Fruit fly (Drosophila melanogaster) whole organism, embryonic: ENCODE results near the gene Acp98AB.

ENCODE experiments used
- ATbp ChIP-seq: fragments of 200-800 bp; sonication (Bioruptor generic); optimal IDR thresholded peaks from 2 replicates; lab custom pipeline; 2017; ENCODE audit warnings: missing biosample characterization, mild to moderate bottlenecking, missing genetic modification characterization, missing genetic modification reagents
- Abd-B ChIP-seq: fragments of 200-800 bp; sonication (Bioruptor generic); optimal IDR thresholded peaks from 2 replicates; lab custom pipeline; 2018; ENCODE audit warnings: missing biosample characterization, mild to moderate bottlenecking, missing genetic modification characterization, moderate library complexity
- BEAF-32 ChIP-seq: fragments of 200-800 bp; sonication (Bioruptor generic); optimal IDR thresholded peaks from 3 replicates; lab custom pipeline; 2017; ENCODE audit warnings: missing biosample characterization, missing genetic modification characterization, mild to moderate bottlenecking, moderate library complexity, missing genetic modification reagents
- CG10654 ChIP-seq: fragments of 200-800 bp; sonication (Bioruptor generic); optimal IDR thresholded peaks from 2 replicates; lab custom pipeline; 2016; ENCODE audit warnings: missing biosample characterization, missing genetic modification characterization
- CG12104 ChIP-seq: fragments of 200-800 bp; sonication (Bioruptor generic); optimal IDR thresholded peaks from 3 replicates; lab custom pipeline; 2016; ENCODE audit warnings: missing biosample characterization, missing genetic modification characterization
- CG12659 ChIP-seq: fragments of 200-800 bp; sonication (Bioruptor generic); optimal IDR thresholded peaks from 3 replicates; lab custom pipeline; 2017; ENCODE audit warnings: mild to moderate bottlenecking, missing biosample characterization, missing genetic modification reagents, missing genetic modification characterization
- CG14860 ChIP-seq: fragments of 200-800 bp; sonication (Bioruptor generic); IDR thresholded peaks from 3 replicates; pipeline ENCODE4 v1.3.6; 2022; ENCODE audit warnings: missing biosample characterization, missing genetic modification characterization; ENCODE audit not compliant: partially characterized antibody
- CG15073 ChIP-seq: fragments of 200-800 bp; sonication (Bioruptor generic); optimal IDR thresholded peaks from 2 replicates; lab custom pipeline; 2016; ENCODE audit warnings: missing biosample characterization, missing genetic modification characterization
- CG15514 ChIP-seq: fragments of 200-800 bp; sonication (Bioruptor generic); optimal IDR thresholded peaks from 3 replicates; lab custom pipeline; 2017; ENCODE audit warnings: missing biosample characterization, missing genetic modification characterization, mild to moderate bottlenecking, moderate library complexity, missing genetic modification reagents
- CG1602 ChIP-seq: fragments of 200-800 bp; sonication (Bioruptor generic); optimal IDR thresholded peaks from 3 replicates; lab custom pipeline; 2016; ENCODE audit warnings: missing biosample characterization, missing genetic modification characterization
- CG16779 ChIP-seq: fragments of 200-800 bp; sonication (Bioruptor generic); IDR thresholded peaks from 2 replicates; pipeline ENCODE4 v1.3.6; 2022; ENCODE audit warnings: missing biosample characterization, missing genetic modification characterization
- CG16863 ChIP-seq: fragments of 200-800 bp; sonication (Bioruptor generic); optimal IDR thresholded peaks from 3 replicates; lab custom pipeline; 2016; ENCODE audit warnings: missing biosample characterization, missing genetic modification characterization
- CG17385 ChIP-seq: fragments of 200-800 bp; sonication (Bioruptor generic); optimal IDR thresholded peaks from 3 replicates; lab custom pipeline; 2018; ENCODE audit warnings: missing biosample characterization, mild to moderate bottlenecking, missing genetic modification characterization
- CG18262 ChIP-seq: fragments of 200-800 bp; optimal IDR thresholded peaks from 3 replicates; lab custom pipeline; 2019; ENCODE audit warnings: missing biosample characterization, mild to moderate bottlenecking, missing genetic modification characterization, moderate library complexity
- CG2116 ChIP-seq: fragments of 200-800 bp; sonication (Bioruptor generic); optimal IDR thresholded peaks from 3 replicates; lab custom pipeline; 2018; ENCODE audit warnings: missing biosample characterization, mild to moderate bottlenecking, missing genetic modification characterization
- CG2889 ChIP-seq: fragments of 200-800 bp; sonication (Bioruptor generic); IDR thresholded peaks from 3 replicates; pipeline ENCODE4 v1.3.6; 2022; ENCODE audit warnings: missing biosample characterization, missing genetic modification characterization
- CG3847 ChIP-seq: fragments of 200-800 bp; sonication (Bioruptor generic); IDR thresholded peaks from 2 replicates; pipeline ENCODE4 v1.3.6; 2022; ENCODE audit warnings: missing biosample characterization, missing genetic modification characterization
- CG4360 ChIP-seq: fragments of 200-800 bp; sonication (Bioruptor generic); IDR thresholded peaks from 2 replicates; pipeline ENCODE4 v1.3.6; 2022; ENCODE audit warnings: missing biosample characterization, missing genetic modification characterization
- CG4617 ChIP-seq: fragments of 200-800 bp; sonication (Bioruptor generic); optimal IDR thresholded peaks from 3 replicates; lab custom pipeline; 2016; ENCODE audit warnings: missing biosample characterization, missing genetic modification characterization, borderline replicate concordance
- CG5953 ChIP-seq: fragments of 200-800 bp; sonication (Bioruptor generic); IDR thresholded peaks from 2 replicates; pipeline ENCODE4 v1.3.6; 2022; ENCODE audit warnings: missing biosample characterization, missing genetic modification characterization
- CG8359 ChIP-seq: fragments of 200-800 bp; sonication (Bioruptor generic); optimal IDR thresholded peaks from 2 replicates; lab custom pipeline; 2017; ENCODE audit warnings: missing biosample characterization, mild to moderate bottlenecking, missing genetic modification characterization, borderline replicate concordance
- CG8944 ChIP-seq: fragments of 200-800 bp; sonication (Bioruptor generic); optimal IDR thresholded peaks from 3 replicates; lab custom pipeline; 2016; ENCODE audit warnings: missing biosample characterization, missing genetic modification characterization
- D19A ChIP-seq: fragments of 200-800 bp; optimal IDR thresholded peaks from 3 replicates; lab custom pipeline; 2019; ENCODE audit warnings: missing biosample characterization, mild to moderate bottlenecking, missing genetic modification characterization, moderate library complexity
- Dp ChIP-seq: fragments of 200-800 bp; sonication (Bioruptor generic); optimal IDR thresholded peaks from 2 replicates; lab custom pipeline; 2018; ENCODE audit warnings: missing biosample characterization, mild to moderate bottlenecking, missing genetic modification characterization, moderate library complexity
- Dref ChIP-seq: fragments of 200-800 bp; sonication (Bioruptor generic); IDR thresholded peaks from 2 replicates; pipeline ENCODE4 v1.3.6; 2022; ENCODE audit warnings: missing biosample characterization, missing genetic modification characterization
- Elba2 ChIP-seq: fragments of 200-800 bp; sonication (Bioruptor generic); optimal IDR thresholded peaks from 3 replicates; lab custom pipeline; 2016; ENCODE audit warnings: missing biosample characterization, missing genetic modification characterization
- Ets97D ChIP-seq: fragments of 200-800 bp; sonication (Bioruptor generic); optimal IDR thresholded peaks from 3 replicates; lab custom pipeline; 2016; ENCODE audit warnings: missing biosample characterization, missing genetic modification characterization
- Gug ChIP-seq: fragments of 200-800 bp; sonication (Bioruptor generic); IDR thresholded peaks from 4 replicates; pipeline ENCODE4 v1.3.6; 2022; ENCODE audit warnings: missing biosample characterization, missing genetic modification characterization
- HmgZ ChIP-seq: fragments of 200-800 bp; sonication (Bioruptor generic); optimal IDR thresholded peaks from 2 replicates; lab custom pipeline; 2018; ENCODE audit warnings: missing biosample characterization, mild to moderate bottlenecking, missing genetic modification characterization
- MBD-R2 ChIP-seq: fragments of 200-800 bp; sonication (Bioruptor generic); IDR thresholded peaks from 2 replicates; pipeline ENCODE4 v1.3.6; 2022; ENCODE audit warnings: missing biosample characterization, missing genetic modification characterization
- MESR4 ChIP-seq: fragments of 200-800 bp; sonication (Bioruptor generic); optimal IDR thresholded peaks from 2 replicates; lab custom pipeline; 2018; ENCODE audit warnings: missing biosample characterization, mild to moderate bottlenecking, missing genetic modification characterization, moderate library complexity
- NFAT ChIP-seq: fragments of 200-800 bp; sonication (Bioruptor generic); IDR thresholded peaks from 2 replicates; pipeline ENCODE4 v1.3.6; 2022; ENCODE audit warnings: missing biosample characterization, missing genetic modification characterization
- Neu2 ChIP-seq: fragments of 200-800 bp; sonication (Bioruptor generic); optimal IDR thresholded peaks from 3 replicates; lab custom pipeline; 2016; ENCODE audit warnings: missing biosample characterization, missing genetic modification characterization, borderline replicate concordance
- PHDP ChIP-seq: fragments of 200-800 bp; sonication (Bioruptor generic); optimal IDR thresholded peaks from 3 replicates; lab custom pipeline; 2018; ENCODE audit warnings: missing biosample characterization, mild to moderate bottlenecking, missing genetic modification characterization, moderate library complexity
- Scr ChIP-seq: fragments of 200-800 bp; sonication (Bioruptor generic); IDR thresholded peaks from 2 replicates; pipeline ENCODE4 v1.3.6; 2022; ENCODE audit warnings: missing biosample characterization, missing genetic modification characterization; ENCODE audit not compliant: partially characterized antibody
- Sin3A ChIP-seq: fragments of >200 bp; optimal IDR thresholded peaks from 2 replicates; lab custom pipeline; 2018
- Sry-δ ChIP-seq: fragments of 200-800 bp; sonication (Bioruptor generic); optimal IDR thresholded peaks from 2 replicates; lab custom pipeline; 2016; ENCODE audit warnings: missing biosample characterization, missing genetic modification characterization
- Vsx1 ChIP-seq: fragments of 200-800 bp; sonication (Bioruptor generic); optimal IDR thresholded peaks from 2 replicates; lab custom pipeline; 2017; ENCODE audit warnings: missing biosample characterization, mild to moderate bottlenecking, missing genetic modification characterization, missing genetic modification reagents
- YL-1 ChIP-seq: fragments of 200-800 bp; sonication (Bioruptor generic); optimal IDR thresholded peaks from 3 replicates; lab custom pipeline; 2017; ENCODE audit warnings: missing biosample characterization, mild to moderate bottlenecking, missing genetic modification characterization
- chif ChIP-seq, 2 experiments: fragments of 200-800 bp; sonication (Bioruptor generic); optimal IDR thresholded peaks; 3 replicates each; lab custom pipeline; 2016; ENCODE audit warnings: missing biosample characterization in 2 of 2, missing genetic modification characterization in 2 of 2
- crc ChIP-seq: fragments of 200-800 bp; sonication (Bioruptor generic); optimal IDR thresholded peaks from 2 replicates; lab custom pipeline; 2016; ENCODE audit warnings: missing biosample characterization, missing genetic modification characterization
- crp ChIP-seq, 2 experiments: fragments of 200-800 bp; sonication (Bioruptor generic); optimal IDR thresholded peaks; 2 replicates in 1 of 2; 3 replicates in 1 of 2; lab custom pipeline; 2017; ENCODE audit warnings: missing biosample characterization in 2 of 2, missing genetic modification characterization in 2 of 2, mild to moderate bottlenecking in 1 of 2, moderate library complexity in 1 of 2
- ems ChIP-seq: fragments of 200-800 bp; sonication (Bioruptor generic); optimal IDR thresholded peaks from 3 replicates; lab custom pipeline; 2016; ENCODE audit warnings: missing biosample characterization, missing genetic modification characterization
- ham ChIP-seq: fragments of 200-800 bp; sonication (Bioruptor generic); IDR thresholded peaks from 2 replicates; pipeline ENCODE4 v1.3.6; 2022; ENCODE audit warnings: missing biosample characterization, missing genetic modification characterization
- hb ChIP-seq: fragments of 200-800 bp; sonication (Bioruptor generic); IDR thresholded peaks from 3 replicates; pipeline ENCODE4 v1.3.6; 2022; ENCODE audit warnings: missing biosample characterization, missing genetic modification characterization; ENCODE audit not compliant: partially characterized antibody
- nmo ChIP-seq: fragments of 200-800 bp; sonication (Bioruptor generic); optimal IDR thresholded peaks from 2 replicates; lab custom pipeline; 2018; ENCODE audit warnings: missing biosample characterization, mild to moderate bottlenecking, missing genetic modification characterization, moderate library complexity
- sna ChIP-seq: fragments of 200-800 bp; sonication (Bioruptor generic); IDR thresholded peaks from 2 replicates; pipeline ENCODE4 v1.3.6; 2022; ENCODE audit warnings: missing biosample characterization, missing genetic modification characterization; ENCODE audit not compliant: partially characterized antibody
- tx ChIP-seq: fragments of 200-800 bp; sonication (Bioruptor generic); optimal IDR thresholded peaks from 2 replicates; lab custom pipeline; 2016; ENCODE audit warnings: missing biosample characterization, missing genetic modification characterization

Acp98AB gene

DNA sequence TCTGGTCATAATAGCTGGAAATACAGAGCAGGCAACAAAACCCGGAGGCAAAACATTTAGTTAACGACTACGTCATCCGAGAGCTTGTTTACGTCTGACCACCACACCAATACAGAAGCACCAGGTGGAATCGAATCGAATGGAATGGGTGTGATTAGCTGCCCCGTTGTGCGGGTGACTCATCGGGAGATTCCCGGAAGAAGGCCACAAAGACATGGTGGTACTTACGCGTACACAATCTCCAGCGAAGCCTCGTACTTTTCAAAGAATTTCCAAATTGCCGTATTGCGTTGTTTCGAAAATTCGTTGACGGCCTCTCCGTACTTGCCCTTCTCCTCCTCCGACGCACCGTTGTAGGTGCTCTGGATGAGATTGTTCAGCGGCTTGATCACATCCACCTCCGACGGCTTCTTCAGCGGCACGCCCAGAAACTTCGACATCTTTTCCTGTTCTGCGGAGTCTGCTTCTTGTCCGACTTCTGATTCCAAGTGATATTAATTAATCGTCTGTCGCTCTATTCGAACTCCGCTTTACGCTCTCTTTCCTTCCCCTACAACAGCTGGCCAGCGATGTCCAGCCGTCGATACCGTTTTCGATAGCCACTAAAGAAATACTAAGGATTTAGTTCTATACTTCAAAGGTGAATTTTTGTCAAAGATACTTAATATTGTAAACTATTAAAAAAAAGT, 5.0 kb downstream of the Acp98AB start, which contains the start of gene ALiX (continued):
- no peak for TF ChIP-seq ATbp
- TF ChIP-seq sna (GFP tag; lab: Robert Waterston, UW) = 0 out of 2 replicates have a peak, but pooled peaks have one; percentile 27
- TF ChIP-seq crc (GFP tag; lab: Kevin White, UChicago) = no peak
- peak; percentile 42 for TF ChIP-seq Vsx1
- TF ChIP-seq, all 482 proteins: peak for 18

DNA sequence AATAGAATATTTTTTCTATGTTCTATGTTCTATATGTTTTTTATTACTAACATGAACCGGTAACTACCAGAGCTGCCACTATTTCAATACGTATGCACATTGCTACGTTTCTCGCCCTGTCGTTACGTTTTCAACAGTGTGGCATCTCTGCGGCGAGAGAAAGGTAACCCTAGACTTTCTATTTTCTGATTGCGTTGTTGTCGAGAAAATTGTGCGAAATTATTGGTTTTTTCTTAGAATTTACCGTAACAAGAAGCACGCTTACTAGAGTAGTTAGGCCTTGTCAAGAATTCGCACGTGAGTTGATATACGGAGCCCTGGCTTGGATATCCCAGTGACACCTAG, 5.5 kb downstream of the Acp98AB start, which contains the start of gene btz:
Gene btz (plus strand): TSS at position 133 of the 345 bp plus-strand sequence.
- TF ChIP-seq D19A (tag; lab: Kevin White, UChicago) (no peak), CG4360 (GFP tag; lab: Robert Waterston, UW) (no peak), tx (GFP tag; lab: Kevin White, UChicago) (no peak), CG14860 (GFP tag; lab: Robert Waterston, UW) (no peak), chif (GFP tag; optimal IDR thresholded peaks at IDR 0.05; lab: Kevin White, UChicago) (no peak), Sin3A (lab: Kevin White, UChicago) (peak; percentile 6), CG15073 (no peak), Dp (GFP tag; lab: Kevin White, UChicago) (peak; percentile 21), MBD-R2 (GFP tag; lab: Robert Waterston, UW) (peak; percentile 64; the same call in 1 of the 2 replicates), ham (GFP tag; lab: Robert Waterston, UW) (no peak), CG12659 (peak; percentile 41), Gug (GFP tag; lab: Robert Waterston, UW) (no peak), BEAF-32 (GFP tag; lab: Kevin White, UChicago) (peak; percentile 42), Elba2 (GFP tag; lab: Kevin White, UChicago) (peak; percentile 83), PHDP (tag; lab: Kevin White, UChicago) (no peak), CG16863 (GFP tag; lab: Kevin White, UChicago) (no peak), CG12104 (GFP tag; lab: Kevin White, UChicago) (no peak), YL-1 (GFP tag; lab: Kevin White, UChicago) (peak; percentile 85), NFAT (no peak), Ets97D (peak; percentile 39), Dref (GFP tag; lab: Robert Waterston, UW) (peak; percentile 52), hb (no peak), HmgZ (tag; lab: Kevin White, UChicago) (peak; percentile 18), MESR4 (GFP tag; lab: Kevin White, UChicago) (peak; percentile 54), CG3847 (0 out of 2 replicates have a peak, but pooled peaks have one; percentile 30), Sry-δ (GFP tag; lab: Kevin White, UChicago) (peak; percentile 56), CG5953 (GFP tag; lab: Robert Waterston, UW) (no peak), CG17385 (no peak), Scr (GFP tag; lab: Robert Waterston, UW) (0 out of 2 replicates have a peak, but pooled peaks have one; percentile 27), CG8359 (GFP tag; lab: Kevin White, UChicago) (no peak), CG2116 (peak; percentile 61), CG16779 (GFP tag; lab: Robert Waterston, UW) (no peak), CG2889 (GFP tag; lab: Robert Waterston, UW) (no peak), nmo (peak; percentile 45), Abd-B (GFP tag; lab: Kevin White, UChicago) (peak; percentile 2), CG18262 (tag; lab: Kevin White, UChicago) (peak; percentile 45), CG4617 (GFP tag; lab: Kevin White, UChicago) (peak; percentile 59), CG8944 (no peak), crp (GFP tag; optimal IDR thresholded peaks at IDR 0.05; lab: Kevin White, UChicago) (peak in 1 of 2 experiments; percentile 81), Neu2 (GFP tag; lab: Kevin White, UChicago) (no peak), ems (no peak), CG1602 (GFP tag; lab: Kevin White, UChicago) (no peak), CG10654 (GFP tag; lab: Kevin White, UChicago) (no peak), CG15514 (peak; percentile 82)
